Worm (Caenorhabditis elegans) whole organism, L4 larva: ENCODE measurements around the gene C05A2.4.

Experiments used
- F44E2.7 ChIP-seq: fragments of 200-800 bp; sonication (Bioruptor generic); IDR thresholded peaks from 2 replicates; pipeline ENCODE4 v2.1.2; 2022; ENCODE audit warnings: missing genetic modification characterization, missing compliant biosample characterization
- F49E8.2 ChIP-seq: sonication (generic microtip); optimal IDR thresholded peaks from 2 replicates; lab custom pipeline; 2016; ENCODE audit warnings: missing compliant biosample characterization, mild to moderate bottlenecking, missing genetic modification characterization, borderline replicate concordance
- R02D3.7 ChIP-seq: fragments of 150-350 bp; sonication (generic microtip); optimal IDR thresholded peaks from 3 replicates; lab custom pipeline; 2014; ENCODE audit warnings: missing biosample characterization, missing genetic modification characterization
- T20F7.1 ChIP-seq: fragments of 200-800 bp; sonication (Bioruptor generic); optimal IDR thresholded peaks from 2 replicates; lab custom pipeline; 2018; ENCODE audit warnings: mild to moderate bottlenecking, missing genetic modification characterization, missing compliant biosample characterization
- T26A8.4 ChIP-seq: fragments of 200-800 bp; sonication (Bioruptor generic); IDR thresholded peaks from 2 replicates; pipeline ENCODE4 v1.3.6; 2022; ENCODE audit warnings: missing genetic modification characterization, missing compliant biosample characterization
- Y5F2A.4 ChIP-seq: fragments of 200-800 bp; sonication (Bioruptor generic); optimal IDR thresholded peaks from 2 replicates; lab custom pipeline; 2018; ENCODE audit warnings: mild to moderate bottlenecking, missing genetic modification characterization, missing compliant biosample characterization
- Y75B8A.6 ChIP-seq: fragments of 200-800 bp; sonication (Bioruptor generic); IDR thresholded peaks from 2 replicates; pipeline ENCODE4 v1.3.6; 2022; ENCODE audit warnings: missing genetic modification reagents, missing genetic modification characterization, missing compliant biosample characterization
- aha-1 ChIP-seq: fragments of 150-350 bp; peaks from one replicate; lab custom pipeline; 2014; ENCODE audit warnings: missing biosample characterization, missing genetic modification characterization
- arid-1 ChIP-seq: fragments of 200-800 bp; sonication (Bioruptor generic); conservative IDR thresholded peaks from 2 replicates; pipeline ENCODE4 v1.3.6; 2022; ENCODE audit warnings: missing genetic modification reagents, missing genetic modification characterization, missing compliant biosample characterization
- ceh-20 ChIP-seq: fragments of 200-800 bp; sonication (Bioruptor generic); IDR thresholded peaks from 2 replicates; pipeline ENCODE4 v1.3.6; 2022; ENCODE audit warnings: missing genetic modification reagents, missing genetic modification characterization, missing compliant biosample characterization
- ceh-28 ChIP-seq: fragments of 150-350 bp; optimal IDR thresholded peaks from 2 replicates; lab custom pipeline; 2014; ENCODE audit warnings: missing biosample characterization, missing genetic modification reagents, missing genetic modification characterization
- ceh-32 ChIP-seq: sonication (generic microtip); optimal IDR thresholded peaks from 2 replicates; lab custom pipeline; 2016; ENCODE audit warnings: mild to moderate bottlenecking, missing genetic modification characterization, missing compliant biosample characterization; ENCODE audit not compliant: poor library complexity
- ceh-62 ChIP-seq: sonication (generic microtip); optimal IDR thresholded peaks from 2 replicates; lab custom pipeline; 2017; ENCODE audit warnings: missing biosample characterization, missing genetic modification characterization
- ces-1 ChIP-seq: fragments of 150-350 bp; sonication (generic microtip); optimal IDR thresholded peaks from 4 replicates; lab custom pipeline; 2014; ENCODE audit warnings: missing biosample characterization, missing genetic modification reagents, missing genetic modification characterization
- ctbp-1 ChIP-seq: fragments of 200-800 bp; sonication (Bioruptor generic); IDR thresholded peaks from 2 replicates; pipeline ENCODE4 v1.3.6; 2022; ENCODE audit warnings: missing genetic modification reagents, missing genetic modification characterization, missing compliant biosample characterization
- daf-16 ChIP-seq, 3 experiments: sonication (generic microtip); optimal IDR thresholded peaks; 2 replicates each; lab custom pipeline; 2016 to 2017; ENCODE audit warnings: missing genetic modification characterization in 3 of 3, missing genetic modification reagents in 3 of 3, mild to moderate bottlenecking in 2 of 3, missing compliant biosample characterization in 2 of 3, missing biosample characterization in 1 of 3, moderate library complexity in 1 of 3
- daf-19 ChIP-seq: fragments of 200-800 bp; sonication (Bioruptor generic); conservative IDR thresholded peaks from 2 replicates; pipeline ENCODE4 v1.3.6; 2022; ENCODE audit warnings: missing genetic modification characterization, missing compliant biosample characterization
- dmd-6 ChIP-seq: fragments of 200-800 bp; sonication (Bioruptor generic); IDR thresholded peaks from 2 replicates; pipeline ENCODE4 v1.3.6; 2022; ENCODE audit warnings: missing genetic modification reagents, missing genetic modification characterization, missing compliant biosample characterization
- dmd-8 ChIP-seq: fragments of 200-800 bp; sonication (Bioruptor generic); IDR thresholded peaks from 2 replicates; pipeline ENCODE4 v1.3.6; 2022; ENCODE audit warnings: missing genetic modification characterization, missing compliant biosample characterization
- dpl-1 ChIP-seq: fragments of 150-350 bp; optimal IDR thresholded peaks from 2 replicates; lab custom pipeline; 2014; ENCODE audit warnings: missing biosample characterization, missing genetic modification reagents, missing genetic modification characterization
- duxl-1 ChIP-seq: sonication (generic microtip); optimal IDR thresholded peaks from 2 replicates; lab custom pipeline; 2016; ENCODE audit warnings: mild to moderate bottlenecking, missing genetic modification characterization, moderate library complexity, missing compliant biosample characterization; ENCODE audit not compliant: poor library complexity
- dve-1 ChIP-seq: sonication (generic microtip); optimal IDR thresholded peaks from 2 replicates; lab custom pipeline; 2017; ENCODE audit warnings: antibody characterized with exemption, mild to moderate bottlenecking, missing genetic modification characterization, missing compliant biosample characterization; ENCODE audit not compliant: insufficient read depth
- egl-43 ChIP-seq: fragments of 200-800 bp; sonication (Bioruptor generic); IDR thresholded peaks from 2 replicates; pipeline ENCODE4 v1.3.6; 2022; ENCODE audit warnings: missing genetic modification reagents, missing genetic modification characterization, missing compliant biosample characterization
- fos-1 ChIP-seq: fragments of 150-350 bp; optimal IDR thresholded peaks from 2 replicates; lab custom pipeline; 2014; ENCODE audit warnings: missing biosample characterization, missing genetic modification characterization
- gei-8 ChIP-seq: fragments of 200-800 bp; sonication (Bioruptor generic); optimal IDR thresholded peaks from 2 replicates; lab custom pipeline; 2018; ENCODE audit warnings: mild to moderate bottlenecking, missing genetic modification characterization, missing compliant biosample characterization
- hif-1 ChIP-seq, 2 experiments: sonication (generic microtip); optimal IDR thresholded peaks; 2 replicates each; lab custom pipeline; 2016 to 2017; ENCODE audit warnings: missing compliant biosample characterization in 2 of 2, missing genetic modification characterization in 2 of 2, missing genetic modification reagents in 2 of 2, missing genotype in 2 of 2, mild to moderate bottlenecking in 1 of 2
- jun-1 ChIP-seq: fragments of 150-350 bp; optimal IDR thresholded peaks from 2 replicates; lab custom pipeline; 2014; ENCODE audit warnings: missing biosample characterization, missing genetic modification reagents, missing genetic modification characterization
- lin-1 ChIP-seq: fragments of 200-800 bp; sonication (Bioruptor generic); IDR thresholded peaks from 2 replicates; pipeline ENCODE4 v1.3.6; 2022; ENCODE audit warnings: missing genetic modification reagents, missing genetic modification characterization, missing compliant biosample characterization
- lin-38 ChIP-seq: fragments of 200-800 bp; sonication (Bioruptor generic); IDR thresholded peaks from 2 replicates; pipeline ENCODE4 v1.3.6; 2022; ENCODE audit warnings: missing genetic modification reagents, missing genetic modification characterization, missing compliant biosample characterization
- lsy-2 ChIP-seq, 2 experiments: fragments of 150-350 bp in 1 of 2; sonication (generic microtip) in 1 of 2; optimal IDR thresholded peaks; 2 replicates each; lab custom pipeline; 2014 to 2017; ENCODE audit warnings: missing biosample characterization in 2 of 2, missing genetic modification characterization in 2 of 2
- madf-9 ChIP-seq: fragments of 200-800 bp; sonication (Bioruptor generic); conservative IDR thresholded peaks from 2 replicates; pipeline ENCODE4 v1.3.6; 2022; ENCODE audit warnings: missing genetic modification reagents, missing genetic modification characterization, missing compliant biosample characterization
- mdl-1 ChIP-seq, 2 experiments: fragments of 150-350 bp in 1 of 2; sonication (generic microtip) in 1 of 2; optimal IDR thresholded peaks; 2 replicates each; lab custom pipeline; 2014 to 2017; ENCODE audit warnings: missing biosample characterization in 2 of 2, missing genetic modification characterization in 2 of 2
- mes-2 ChIP-seq: sonication (generic microtip); optimal IDR thresholded peaks from 2 replicates; lab custom pipeline; 2016; ENCODE audit warnings: missing genotype, mild to moderate bottlenecking, missing genetic modification characterization, missing compliant biosample characterization; ENCODE audit not compliant: poor library complexity, severe bottlenecking
- mxl-3 ChIP-seq: fragments of 200-800 bp; sonication (Bioruptor generic); optimal IDR thresholded peaks from 2 replicates; lab custom pipeline; 2018; ENCODE audit warnings: mild to moderate bottlenecking, missing genetic modification characterization, missing compliant biosample characterization
- nhr-111 ChIP-seq: fragments of 200-800 bp; sonication (Bioruptor generic); optimal IDR thresholded peaks from 2 replicates; lab custom pipeline; 2018; ENCODE audit warnings: mild to moderate bottlenecking, missing genetic modification characterization, missing compliant biosample characterization
- nhr-25 ChIP-seq: sonication (generic microtip); optimal IDR thresholded peaks from 2 replicates; lab custom pipeline; 2017; ENCODE audit warnings: missing genetic modification characterization, mild to moderate bottlenecking, missing compliant biosample characterization, antibody characterized with exemption, moderate library complexity, borderline replicate concordance; ENCODE audit not compliant: insufficient read depth
- nhr-28 ChIP-seq: fragments of 150-350 bp; optimal IDR thresholded peaks from 2 replicates; lab custom pipeline; 2014; ENCODE audit warnings: missing biosample characterization, missing genetic modification characterization
- pqm-1 ChIP-seq: sonication (generic microtip); optimal IDR thresholded peaks from 2 replicates; lab custom pipeline; 2017; ENCODE audit warnings: missing biosample characterization, missing genetic modification characterization
- rbr-2 ChIP-seq: sonication (generic microtip); optimal IDR thresholded peaks from 2 replicates; lab custom pipeline; 2016; ENCODE audit warnings: missing genotype, missing genetic modification characterization, missing compliant biosample characterization
- saeg-2 ChIP-seq: fragments of 200-800 bp; sonication (Bioruptor generic); IDR thresholded peaks from 2 replicates; pipeline ENCODE4 v1.3.6; 2022; ENCODE audit warnings: missing genetic modification reagents, missing genetic modification characterization, missing compliant biosample characterization
- sdz-12 ChIP-seq: fragments of 200-800 bp; sonication (Bioruptor generic); optimal IDR thresholded peaks from 2 replicates; lab custom pipeline; 2018; ENCODE audit warnings: mild to moderate bottlenecking, missing genetic modification characterization, missing compliant biosample characterization
- skn-1 ChIP-seq: fragments of 150-350 bp; optimal IDR thresholded peaks from 2 replicates; lab custom pipeline; 2014; ENCODE audit warnings: missing biosample characterization, missing genetic modification characterization
- snpc-1.2 ChIP-seq: fragments of 200-800 bp; sonication (Bioruptor generic); IDR thresholded peaks from 2 replicates; pipeline ENCODE4 v1.3.6; 2022; ENCODE audit warnings: missing genetic modification reagents, missing genetic modification characterization, missing compliant biosample characterization
- spr-1 ChIP-seq: sonication (generic microtip); optimal IDR thresholded peaks from 2 replicates; lab custom pipeline; 2016; ENCODE audit warnings: mild to moderate bottlenecking, missing genetic modification characterization, missing compliant biosample characterization
- unc-39 ChIP-seq: sonication (generic microtip); optimal IDR thresholded peaks from 2 replicates; lab custom pipeline; 2017; ENCODE audit warnings: missing biosample characterization, missing genetic modification characterization
- zfp-3 ChIP-seq: fragments of 200-800 bp; sonication (Bioruptor generic); conservative IDR thresholded peaks from 2 replicates; pipeline ENCODE4 v1.3.6; 2022; ENCODE audit warnings: missing genetic modification reagents, missing genetic modification characterization, missing compliant biosample characterization
- zip-11 ChIP-seq: fragments of 200-800 bp; sonication (Bioruptor generic); IDR thresholded peaks from 2 replicates; pipeline ENCODE4 v1.3.6; 2022; ENCODE audit warnings: missing genetic modification characterization, missing compliant biosample characterization
- ztf-11 ChIP-seq: fragments of 150-350 bp; optimal IDR thresholded peaks from 2 replicates; lab custom pipeline; 2014; ENCODE audit warnings: missing biosample characterization, missing genetic modification characterization

Gene C05A2.4

ce11 chrV:10659343-10659742, 35.9 kb upstream of the C05A2.4 start:
- TF ChIP-seq nhr-111 (GFP tag; lab: Kevin White, UChicago) (no peak), ceh-28 (tag; lab: Kevin White, UChicago) (no peak), jun-1 (tag; lab: Kevin White, UChicago) (no peak), arid-1 (GFP tag; lab: Robert Waterston, UW) (0 out of 2 replicates have a peak, but pooled peaks have one; percentile 38), F49E8.2 (tag; lab: Kevin White, UChicago) (peak; percentile 26), zfp-3 (GFP tag; lab: Robert Waterston, UW) (no peak), skn-1 (tag; lab: Kevin White, UChicago) (no peak), spr-1 (no peak), pqm-1 (no peak)

ce11 chrV:10661417-10661945, 33.8 kb upstream of the C05A2.4 start, which contains the start of gene sqv-4:
TSS of gene sqv-4 (minus strand) at chrV:10661467.
- TF ChIP-seq duxl-1, result no peak
- TF ChIP-seq snpc-1.2 (GFP tag; lab: Robert Waterston, UW), result no peak
- TF ChIP-seq mxl-3 (GFP tag; lab: Kevin White, UChicago), result no peak
- no peak for TF ChIP-seq egl-43 (GFP tag; lab: Robert Waterston, UW)
- no peak for TF ChIP-seq dmd-8
- TF ChIP-seq ceh-28 (tag; lab: Kevin White, UChicago), result no peak
- TF ChIP-seq nhr-25 (tag; lab: Kevin White, UChicago), result no peak
- TF ChIP-seq skn-1 (tag; lab: Kevin White, UChicago), result no peak
- no peak for TF ChIP-seq Y75B8A.6 (GFP tag; lab: Robert Waterston, UW)
- TF ChIP-seq R02D3.7 (tag; lab: Kevin White, UChicago), result no peak
- peak in 1 of 2 experiments; percentile 33 for TF ChIP-seq lsy-2 (tag; optimal IDR thresholded peaks at IDR 0.05; lab: Kevin White, UChicago)
- no peak for TF ChIP-seq lin-38 (GFP tag; lab: Robert Waterston, UW)
- no peak for TF ChIP-seq zip-11 (GFP tag; lab: Robert Waterston, UW)
- TF ChIP-seq nhr-28 (tag; lab: Kevin White, UChicago), result no peak
- TF ChIP-seq ceh-32 (tag; lab: Kevin White, UChicago), result no peak
- TF ChIP-seq T26A8.4, result no peak
- TF ChIP-seq dpl-1 (GFP tag; lab: Kevin White, UChicago), result peak; percentile 77
- TF ChIP-seq ceh-62 (tag; lab: Kevin White, UChicago), result no peak
- TF ChIP-seq ceh-20 (GFP tag; lab: Robert Waterston, UW), result no peak
- peak; percentile 86 for TF ChIP-seq aha-1
- TF ChIP-seq ctbp-1 (GFP tag; lab: Robert Waterston, UW), result no peak
- no peak for TF ChIP-seq sdz-12
- TF ChIP-seq Y5F2A.4 (GFP tag; lab: Kevin White, UChicago), result no peak
- TF ChIP-seq daf-16 (GFP tag; optimal IDR thresholded peaks at IDR 0.05; lab: Kevin White, UChicago), result no peak
- peak; percentile 7 for TF ChIP-seq daf-16 (tag; optimal IDR thresholded peaks at IDR 0.05; lab: Kevin White, UChicago)
- TF ChIP-seq gei-8 (GFP tag; lab: Kevin White, UChicago), result no peak
- no peak for TF ChIP-seq hif-1 (tag; optimal IDR thresholded peaks at IDR 0.05; lab: Kevin White, UChicago)
- TF ChIP-seq F44E2.7 (GFP tag; lab: Robert Waterston, UW), result no peak
- no peak for TF ChIP-seq mdl-1 (tag; optimal IDR thresholded peaks at IDR 0.05; lab: Kevin White, UChicago)
- no peak for TF ChIP-seq mes-2
- peak; percentile 36 for TF ChIP-seq T20F7.1 (GFP tag; lab: Kevin White, UChicago)
- TF ChIP-seq dve-1, result peak; percentile 26
- TF ChIP-seq fos-1, result no peak
- no peak for TF ChIP-seq unc-39 (tag; lab: Kevin White, UChicago)
- TF ChIP-seq lin-1 (GFP tag; lab: Robert Waterston, UW), result no peak
- no peak for TF ChIP-seq madf-9 (GFP tag; lab: Robert Waterston, UW)
- TF ChIP-seq daf-19 (GFP tag; lab: Robert Waterston, UW), result no peak
- TF ChIP-seq ces-1 (GFP tag; lab: Kevin White, UChicago), result no peak
- no peak for TF ChIP-seq saeg-2 (GFP tag; lab: Robert Waterston, UW)
- no peak for TF ChIP-seq ztf-11
- TF ChIP-seq rbr-2 (tag; lab: Kevin White, UChicago), result peak; percentile 4
- TF ChIP-seq arid-1 (GFP tag; lab: Robert Waterston, UW), result no peak
- no peak for TF ChIP-seq dmd-6 (GFP tag; lab: Robert Waterston, UW)
